Worm (Caenorhabditis elegans): ENCODE measurements around the gene F26G1.11.

- TF ChIP-seq fkh-6 (tag; optimal IDR thresholded peaks at IDR 0.05) = no peak
- TF ChIP-seq nfya-1 (tag; optimal IDR thresholded peaks at IDR 0.05) = no peak
- no peak for TF ChIP-seq nhr-11 (tag; optimal IDR thresholded peaks at IDR 0.05)
- no peak for TF ChIP-seq ztf-16 (tag; optimal IDR thresholded peaks at IDR 0.05)
- TF ChIP-seq dve-1 (tag; optimal IDR thresholded peaks at IDR 0.05) = no peak
- no peak for TF ChIP-seq ttx-3 (tag; optimal IDR thresholded peaks at IDR 0.05)
Observed at ce11 chrII:4773891-4774432, 3.0 kb upstream of the F26G1.11 start, which contains the start of the genes F26G1.9 and F26G1.10.

Measured in whole organism, late embryonic.